Fruit fly (Drosophila melanogaster) whole organism, embryonic: ENCODE data around the gene Sf3b1.

Source experiments
- Abd-B ChIP-seq: fragments of 200-800 bp; sonication (Bioruptor generic); optimal IDR thresholded peaks from 2 replicates; lab custom pipeline; 2018; ENCODE audit warnings: missing biosample characterization, mild to moderate bottlenecking, missing genetic modification characterization, moderate library complexity
- CG10209 ChIP-seq: fragments of 200-800 bp; sonication (Bioruptor generic); optimal IDR thresholded peaks from 3 replicates; lab custom pipeline; 2017; ENCODE audit warnings: missing biosample characterization, mild to moderate bottlenecking, missing genetic modification characterization, missing genetic modification reagents
- CG12299 ChIP-seq: fragments of 200-800 bp; sonication (Bioruptor generic); optimal IDR thresholded peaks from 2 replicates; lab custom pipeline; 2018; ENCODE audit warnings: missing biosample characterization, mild to moderate bottlenecking, missing genetic modification characterization
- CG13287 ChIP-seq: fragments of 200-800 bp; sonication (Bioruptor generic); IDR thresholded peaks from 2 replicates; pipeline ENCODE4 v1.3.6; 2022; ENCODE audit warnings: missing biosample characterization, missing genetic modification characterization; ENCODE audit not compliant: partially characterized antibody
- CG14667 ChIP-seq: fragments of 200-800 bp; sonication (Bioruptor generic); IDR thresholded peaks from 2 replicates; pipeline ENCODE4 v1.3.6; 2022; ENCODE audit warnings: missing biosample characterization, missing genetic modification characterization
- CG15269 ChIP-seq: fragments of 200-800 bp; sonication (Bioruptor generic); optimal IDR thresholded peaks from 2 replicates; lab custom pipeline; 2018; ENCODE audit warnings: missing biosample characterization, mild to moderate bottlenecking, missing genetic modification characterization, moderate library complexity
- CG1603 ChIP-seq: fragments of 200-800 bp; sonication (Bioruptor generic); optimal IDR thresholded peaks from 2 replicates; lab custom pipeline; 2019; ENCODE audit warnings: missing biosample characterization, mild to moderate bottlenecking, missing genetic modification characterization, moderate library complexity
- CG18476 ChIP-seq: fragments of 200-800 bp; sonication (Bioruptor generic); optimal IDR thresholded peaks from 2 replicates; lab custom pipeline; 2016; ENCODE audit warnings: missing biosample characterization, mild to moderate bottlenecking, missing genetic modification characterization
- CG18764 ChIP-seq: fragments of 200-800 bp; sonication (Bioruptor generic); optimal IDR thresholded peaks from 3 replicates; lab custom pipeline; 2016; ENCODE audit warnings: missing biosample characterization, missing genetic modification characterization
- CG2116 ChIP-seq: fragments of 200-800 bp; sonication (Bioruptor generic); optimal IDR thresholded peaks from 3 replicates; lab custom pipeline; 2018; ENCODE audit warnings: missing biosample characterization, mild to moderate bottlenecking, missing genetic modification characterization
- CG2199 ChIP-seq: fragments of 200-800 bp; sonication (Bioruptor generic); IDR thresholded peaks from 3 replicates; pipeline ENCODE4 v1.3.6; 2022; ENCODE audit warnings: missing biosample characterization, missing genetic modification characterization
- CG2712 ChIP-seq: fragments of 200-800 bp; optimal IDR thresholded peaks from 3 replicates; lab custom pipeline; 2019; ENCODE audit warnings: missing biosample characterization, mild to moderate bottlenecking, missing genetic modification characterization, moderate library complexity
- CG31388 ChIP-seq: fragments of 200-800 bp; sonication (Bioruptor generic); optimal IDR thresholded peaks from 2 replicates; lab custom pipeline; 2016; ENCODE audit warnings: missing biosample characterization, missing genetic modification characterization
- CG3407 ChIP-seq: fragments of 200-800 bp; sonication (Bioruptor generic); optimal IDR thresholded peaks from 2 replicates; lab custom pipeline; 2018; ENCODE audit warnings: missing biosample characterization, mild to moderate bottlenecking, missing genetic modification characterization
- CG42726 ChIP-seq: fragments of 200-800 bp; sonication (Bioruptor generic); IDR thresholded peaks from 2 replicates; pipeline ENCODE4 v1.3.6; 2022; ENCODE audit warnings: missing biosample characterization, missing genetic modification characterization; ENCODE audit not compliant: partially characterized antibody
- CG4360 ChIP-seq: fragments of 200-800 bp; sonication (Bioruptor generic); IDR thresholded peaks from 2 replicates; pipeline ENCODE4 v1.3.6; 2022; ENCODE audit warnings: missing biosample characterization, missing genetic modification characterization
- CG4617 ChIP-seq: fragments of 200-800 bp; sonication (Bioruptor generic); optimal IDR thresholded peaks from 3 replicates; lab custom pipeline; 2016; ENCODE audit warnings: missing biosample characterization, missing genetic modification characterization, borderline replicate concordance
- CG7357 ChIP-seq: fragments of 200-800 bp; sonication (Bioruptor generic); IDR thresholded peaks from 3 replicates; pipeline ENCODE4 v1.3.6; 2022; ENCODE audit warnings: missing biosample characterization, missing genetic modification characterization
- CG9817 ChIP-seq: fragments of 200-800 bp; sonication (Bioruptor generic); optimal IDR thresholded peaks from 2 replicates; lab custom pipeline; 2018; ENCODE audit warnings: missing biosample characterization, mild to moderate bottlenecking, missing genetic modification characterization, moderate library complexity
- Chrac-16 ChIP-seq: fragments of 200-800 bp; sonication (Bioruptor generic); optimal IDR thresholded peaks from 3 replicates; lab custom pipeline; 2016; ENCODE audit warnings: missing biosample characterization, missing genetic modification characterization
- Dad ChIP-seq: fragments of 200-800 bp; sonication (Bioruptor generic); optimal IDR thresholded peaks from 3 replicates; lab custom pipeline; 2016; ENCODE audit warnings: missing biosample characterization, missing genetic modification characterization
- Dp ChIP-seq: fragments of 200-800 bp; sonication (Bioruptor generic); optimal IDR thresholded peaks from 2 replicates; lab custom pipeline; 2018; ENCODE audit warnings: missing biosample characterization, mild to moderate bottlenecking, missing genetic modification characterization, moderate library complexity
- Dref ChIP-seq: fragments of 200-800 bp; sonication (Bioruptor generic); IDR thresholded peaks from 2 replicates; pipeline ENCODE4 v1.3.6; 2022; ENCODE audit warnings: missing biosample characterization, missing genetic modification characterization
- Fer2 ChIP-seq: fragments of 200-800 bp; sonication (Bioruptor generic); optimal IDR thresholded peaks from 2 replicates; lab custom pipeline; 2018; ENCODE audit warnings: missing biosample characterization, mild to moderate bottlenecking, missing genetic modification characterization, moderate library complexity
- Max ChIP-seq: fragments of 200-800 bp; sonication (Bioruptor generic); optimal IDR thresholded peaks from 2 replicates; lab custom pipeline; 2016; ENCODE audit warnings: missing biosample characterization, mild to moderate bottlenecking, missing genetic modification characterization
- Med ChIP-seq: fragments of 200-800 bp; sonication (Bioruptor generic); peaks from one replicate; lab custom pipeline; 2016; ENCODE audit warnings: missing biosample characterization, missing genetic modification characterization, mild to moderate bottlenecking, inconsistent platforms, moderate library complexity
- Pdp1 ChIP-seq, 2 experiments: fragments of 200-800 bp; sonication (Bioruptor generic); optimal IDR thresholded peaks; 3 replicates each; lab custom pipeline; 2016; ENCODE audit warnings: missing biosample characterization in 2 of 2, missing genetic modification characterization in 2 of 2, mild to moderate bottlenecking in 1 of 2, moderate library complexity in 1 of 2
- Rfx ChIP-seq: fragments of 200-800 bp; sonication (Bioruptor generic); IDR thresholded peaks from 2 replicates; pipeline ENCODE4 v1.3.6; 2022; ENCODE audit warnings: missing biosample characterization, missing genetic modification characterization
- Taf1 ChIP-seq: fragments of 200-800 bp; sonication (Bioruptor generic); IDR thresholded peaks from 2 replicates; pipeline ENCODE4 v1.3.6; 2022; ENCODE audit warnings: missing biosample characterization, missing genetic modification characterization
- Xbp1 ChIP-seq: fragments of 200-800 bp; sonication (Bioruptor generic); optimal IDR thresholded peaks from 3 replicates; lab custom pipeline; 2016; ENCODE audit warnings: missing biosample characterization, mild to moderate bottlenecking, missing genetic modification characterization
- al ChIP-seq: fragments of 200-800 bp; sonication (Bioruptor generic); IDR thresholded peaks from 2 replicates; pipeline ENCODE4 v1.3.6; 2022; ENCODE audit warnings: missing biosample characterization, missing genetic modification characterization
- amos ChIP-seq: fragments of 200-800 bp; sonication (Bioruptor generic); IDR thresholded peaks from 2 replicates; pipeline ENCODE4 v1.3.6; 2022; ENCODE audit warnings: missing biosample characterization, missing genetic modification characterization; ENCODE audit not compliant: partially characterized antibody
- cato ChIP-seq: fragments of 200-800 bp; sonication (Bioruptor generic); optimal IDR thresholded peaks from 2 replicates; lab custom pipeline; 2016; ENCODE audit warnings: missing biosample characterization, missing genetic modification characterization, borderline replicate concordance
- corto ChIP-seq: fragments of 200-800 bp; sonication (Bioruptor generic); optimal IDR thresholded peaks from 2 replicates; lab custom pipeline; 2016; ENCODE audit warnings: missing biosample characterization, mild to moderate bottlenecking, missing genetic modification characterization, moderate library complexity
- eve ChIP-seq, 2 experiments: fragments of >200 bp; optimal IDR thresholded peaks; 2 replicates each; lab custom pipeline; 2017; ENCODE audit warnings: missing biosample characterization in 2 of 2, missing genetic modification characterization in 2 of 2
- fd102C ChIP-seq: fragments of 200-800 bp; sonication (Bioruptor generic); optimal IDR thresholded peaks from 2 replicates; lab custom pipeline; 2018; ENCODE audit warnings: missing biosample characterization, mild to moderate bottlenecking, missing genetic modification characterization, moderate library complexity
- gem ChIP-seq: fragments of 200-800 bp; sonication (Bioruptor generic); optimal IDR thresholded peaks from 2 replicates; lab custom pipeline; 2019; ENCODE audit warnings: missing biosample characterization, mild to moderate bottlenecking, missing genetic modification characterization, moderate library complexity
- grn ChIP-seq: fragments of 200-800 bp; sonication (Bioruptor generic); optimal IDR thresholded peaks from 3 replicates; lab custom pipeline; 2017; ENCODE audit warnings: missing biosample characterization, missing genetic modification characterization
- gro ChIP-seq: fragments of 200-800 bp; sonication (Bioruptor generic); optimal IDR thresholded peaks from 2 replicates; lab custom pipeline; 2016; ENCODE audit warnings: missing biosample characterization, missing genetic modification characterization
- insv ChIP-seq, 2 experiments: fragments of 200-800 bp; sonication (Bioruptor generic); optimal IDR thresholded peaks; 3 replicates each; lab custom pipeline; 2016 to 2018; ENCODE audit warnings: missing biosample characterization in 2 of 2, missing genetic modification characterization in 2 of 2
- nmo ChIP-seq: fragments of 200-800 bp; sonication (Bioruptor generic); optimal IDR thresholded peaks from 2 replicates; lab custom pipeline; 2018; ENCODE audit warnings: missing biosample characterization, mild to moderate bottlenecking, missing genetic modification characterization, moderate library complexity
- otp ChIP-seq: fragments of 200-800 bp; sonication (Bioruptor generic); IDR thresholded peaks from 3 replicates; pipeline ENCODE4, ENCODE4 v1.3.6; 2022; ENCODE audit warnings: missing biosample characterization, missing genetic modification characterization
- phol ChIP-seq: fragments of 200-800 bp; sonication (Bioruptor generic); optimal IDR thresholded peaks from 3 replicates; lab custom pipeline; 2018; ENCODE audit warnings: missing biosample characterization, mild to moderate bottlenecking, missing genetic modification characterization, moderate library complexity
- ro ChIP-seq: fragments of 200-800 bp; sonication (Bioruptor generic); IDR thresholded peaks from 2 replicates; pipeline ENCODE4 v1.3.6; 2022; ENCODE audit warnings: missing biosample characterization, missing genetic modification characterization
- slbo ChIP-seq: fragments of 200-800 bp; sonication (Bioruptor generic); IDR thresholded peaks from 2 replicates; pipeline ENCODE4 v1.3.6; 2022; ENCODE audit warnings: missing biosample characterization, missing genetic modification characterization
- stwl ChIP-seq: fragments of 200-800 bp; sonication (Bioruptor generic); optimal IDR thresholded peaks from 3 replicates; lab custom pipeline; 2018; ENCODE audit warnings: missing biosample characterization, mild to moderate bottlenecking, missing genetic modification characterization, moderate library complexity
- tgo ChIP-seq: fragments of 200-800 bp; sonication (Bioruptor generic); IDR thresholded peaks from 3 replicates; pipeline ENCODE4 v1.3.6; 2022; ENCODE audit warnings: missing biosample characterization, missing genetic modification characterization
- tio ChIP-seq: fragments of 200-800 bp; sonication (Bioruptor generic); optimal IDR thresholded peaks from 2 replicates; lab custom pipeline; 2017; ENCODE audit warnings: missing biosample characterization, missing genetic modification characterization, inconsistent platforms
- tll ChIP-seq, 2 experiments: fragments of 200-800 bp in 1 of 2; fragments of >200 bp in 1 of 2; sonication (Bioruptor generic) in 1 of 2; optimal IDR thresholded peaks; 2 replicates each; lab custom pipeline; 2017 to 2019; ENCODE audit warnings: missing biosample characterization in 2 of 2, missing genetic modification characterization in 2 of 2, mild to moderate bottlenecking in 1 of 2, moderate library complexity in 1 of 2

Sf3b1 gene

dm6 chr2L:602439-602879, 34.3 kb downstream of the Sf3b1 start, which contains the start of gene CG13689 (continued):
- TF ChIP-seq tgo (GFP tag; lab: Robert Waterston, UW) (peak; percentile 30; the same call in 1 of the 3 replicates), CG2116 (peak; percentile 70), gro (GFP tag; lab: Kevin White, UChicago) (no peak), cato (GFP tag; lab: Kevin White, UChicago) (no peak), tio (GFP tag; lab: Kevin White, UChicago) (peak; percentile 50), ro (0 out of 2 replicates have a peak, but pooled peaks have one; percentile 15), otp (GFP tag; lab: Robert Waterston, UW) (0 out of 3 replicates have a peak, but pooled peaks have one; percentile 30), CG12299 (tag; lab: Kevin White, UChicago) (no peak), CG18476 (peak; percentile 29), CG4617 (GFP tag; lab: Kevin White, UChicago) (peak; percentile 74), Med (peak; percentile 92), Rfx (GFP tag; lab: Robert Waterston, UW) (peak; percentile 79), grn (GFP tag; lab: Kevin White, UChicago) (peak; percentile 78), eve (GFP tag; optimal IDR thresholded peaks at IDR 0.05; lab: Kevin White, UChicago) (peak in 1 of 2 experiments; percentile 74), Dad (GFP tag; lab: Kevin White, UChicago) (no peak), Max (peak; percentile 36), fd102C (peak; percentile 37), corto (no peak), CG18764 (peak; percentile 56), CG10209 (peak; percentile 42), nmo (GFP tag; lab: Kevin White, UChicago) (peak; percentile 41), insv (GFP tag; optimal IDR thresholded peaks at IDR 0.05; lab: Kevin White, UChicago) (peak in 1 of 2 experiments; percentile 55), Dp (GFP tag; lab: Kevin White, UChicago) (peak; percentile 28), Xbp1 (GFP tag; lab: Kevin White, UChicago) (peak; percentile 80), Dref (GFP tag; lab: Robert Waterston, UW) (peak; percentile 51), CG9817 (tag; lab: Kevin White, UChicago) (peak; percentile 74), Pdp1 (GFP tag; optimal IDR thresholded peaks at IDR 0.05; lab: Kevin White, UChicago) (peak in 1 of 2 experiments; percentile 29), CG2199 (peak; percentile 69; the same call in 1 of the 3 replicates), CG3407 (GFP tag; lab: Kevin White, UChicago) (peak; percentile 17), CG7357 (no peak), CG1603 (tag; lab: Kevin White, UChicago) (peak; percentile 40), CG14667 (GFP tag; lab: Robert Waterston, UW) (peak; percentile 34), amos (GFP tag; lab: Robert Waterston, UW) (peak; percentile 13; the same call in 1 of the 2 replicates), Fer2 (tag; lab: Kevin White, UChicago) (peak; percentile 16), CG2712 (tag; lab: Kevin White, UChicago) (peak; percentile 74), CG13287 (peak; percentile 64), CG42726 (GFP tag; lab: Robert Waterston, UW) (no peak; the same call in 1 of the 2 replicates), CG4360 (GFP tag; lab: Robert Waterston, UW) (no peak), Taf1 (GFP tag; lab: Robert Waterston, UW) (0 out of 2 replicates have a peak, but pooled peaks have one; percentile 27), phol (peak; percentile 34), Abd-B (GFP tag; lab: Kevin White, UChicago) (peak; percentile 25), al (GFP tag; lab: Robert Waterston, UW) (no peak), CG31388 (GFP tag; lab: Kevin White, UChicago) (no peak), stwl (tag; lab: Kevin White, UChicago) (peak; percentile 82), Chrac-16 (GFP tag; lab: Kevin White, UChicago) (peak; percentile 77), slbo (GFP tag; lab: Robert Waterston, UW) (peak; percentile 82), gem (peak; percentile 67), CG15269 (tag; lab: Kevin White, UChicago) (no peak), tll (GFP tag; optimal IDR thresholded peaks at IDR 0.05; lab: Kevin White, UChicago) (no peak)
